Worm (Caenorhabditis elegans): Measurements from ENCODE around the gene hpo-36.

ce11 chrV:3750328-3750727 is 11.1 kb upstream of the hpo-36 start:
- TF ChIP-seq F37D6.2 (tag; optimal IDR thresholded peaks at IDR 0.05) (no peak), mdl-1 (tag; optimal IDR thresholded peaks at IDR 0.05) (no peak), nhr-48 (tag; optimal IDR thresholded peaks at IDR 0.05) (no peak), lsy-2 (tag; optimal IDR thresholded peaks at IDR 0.05) (no peak), snpc-4 (tag; optimal IDR thresholded peaks at IDR 0.05) (no peak), sdz-12 (GFP tag; optimal IDR thresholded peaks at IDR 0.05) (no peak), ceh-28 (tag; optimal IDR thresholded peaks at IDR 0.05) (no peak), nhr-11 (tag; optimal IDR thresholded peaks at IDR 0.05) (no peak), zip-11 (GFP tag; IDR thresholded peaks at IDR 0.05) (no peak), ama-1 (optimal IDR thresholded peaks at IDR 0.05) (no peak), nhr-25 (tag; optimal IDR thresholded peaks at IDR 0.05; ENCODE audit: borderline replicate concordance, insufficient read depth) (no peak), lin-39 (tag; optimal IDR thresholded peaks at IDR 0.05) (no peak), mep-1 (tag; optimal IDR thresholded peaks at IDR 0.05) (no peak), lir-3 (tag; optimal IDR thresholded peaks at IDR 0.05) (no peak)
